Worm (Caenorhabditis elegans) whole organism, L3 larva: ENCODE results near the gene AH6.17.

Source experiments
- ZK546.5 ChIP-seq: sonication (generic microtip); optimal IDR thresholded peaks from 2 replicates; lab custom pipeline; 2017; ENCODE audit warnings: missing biosample characterization, missing genetic modification characterization
- aly-2 ChIP-seq: fragments of 150-350 bp; optimal IDR thresholded peaks from 2 replicates; lab custom pipeline; 2014; ENCODE audit warnings: missing biosample characterization, missing genetic modification characterization
- ceh-9 ChIP-seq: sonication (generic microtip); optimal IDR thresholded peaks from 2 replicates; lab custom pipeline; 2018; ENCODE audit warnings: missing biosample characterization, missing genetic modification characterization
- daf-12 ChIP-seq: fragments of 150-350 bp; optimal IDR thresholded peaks from 2 replicates; lab custom pipeline; 2014; ENCODE audit warnings: missing biosample characterization, missing genetic modification reagents, missing genetic modification characterization
- egl-27 ChIP-seq: sonication (generic microtip); optimal IDR thresholded peaks from 4 replicates; lab custom pipeline; 2017; ENCODE audit warnings: missing biosample characterization, missing genetic modification reagents, missing genetic modification characterization
- elt-2 ChIP-seq: sonication (generic microtip); optimal IDR thresholded peaks from 2 replicates; lab custom pipeline; 2016; ENCODE audit warnings: missing genetic modification reagents, mild to moderate bottlenecking, missing genetic modification characterization, missing compliant biosample characterization
- elt-3 ChIP-seq, 3 experiments: fragments of 150-350 bp in 1 of 3; sonication (generic microtip) in 2 of 3; optimal IDR thresholded peaks; 2 replicates in 2 of 3; 4 replicates in 1 of 3; lab custom pipeline; 2014 to 2017; ENCODE audit warnings: missing biosample characterization in 3 of 3, missing genetic modification characterization in 3 of 3
- eor-1 ChIP-seq, 2 experiments: fragments of 150-350 bp; optimal IDR thresholded peaks; 2 replicates each; lab custom pipeline; 2014 to 2018; ENCODE audit warnings: missing biosample characterization in 2 of 2, missing genetic modification characterization in 2 of 2
- fkh-10 ChIP-seq: sonication (generic microtip); optimal IDR thresholded peaks from 2 replicates; lab custom pipeline; 2017; ENCODE audit warnings: missing biosample characterization, missing genetic modification reagents, missing genetic modification characterization
- fos-1 ChIP-seq: fragments of 150-350 bp; optimal IDR thresholded peaks from 2 replicates; lab custom pipeline; 2014; ENCODE audit warnings: missing biosample characterization, missing genetic modification characterization
- hmg-11 ChIP-seq: sonication (generic microtip); optimal IDR thresholded peaks from 2 replicates; lab custom pipeline; 2016; ENCODE audit warnings: missing genetic modification characterization, missing compliant biosample characterization
- lin-15B ChIP-seq: fragments of 150-350 bp; optimal IDR thresholded peaks from 2 replicates; lab custom pipeline; 2014; ENCODE audit warnings: missing biosample characterization, missing genetic modification characterization
- lin-39 ChIP-seq: fragments of 150-350 bp; optimal IDR thresholded peaks from 2 replicates; lab custom pipeline; 2018; ENCODE audit warnings: missing biosample characterization, missing genetic modification reagents, missing genetic modification characterization
- lsy-12 ChIP-seq: sonication (generic microtip); optimal IDR thresholded peaks from 2 replicates; lab custom pipeline; 2016; ENCODE audit warnings: mild to moderate bottlenecking, missing genetic modification characterization, missing compliant biosample characterization
- mml-1 ChIP-seq: fragments of 150-350 bp; sonication (generic microtip); optimal IDR thresholded peaks from 3 replicates; lab custom pipeline; 2014; ENCODE audit warnings: missing biosample characterization, missing genetic modification characterization
- nfya-1 ChIP-seq: sonication (generic microtip); optimal IDR thresholded peaks from 2 replicates; lab custom pipeline; 2017; ENCODE audit warnings: missing genetic modification characterization, mild to moderate bottlenecking, missing compliant biosample characterization, antibody characterized with exemption, moderate library complexity; ENCODE audit not compliant: insufficient read depth
- nhr-11 ChIP-seq: fragments of 150-350 bp; optimal IDR thresholded peaks from 2 replicates; lab custom pipeline; 2014; ENCODE audit warnings: missing biosample characterization, missing genetic modification characterization
- nhr-12 ChIP-seq: fragments of 150-350 bp; optimal IDR thresholded peaks from 2 replicates; lab custom pipeline; 2014; ENCODE audit warnings: missing biosample characterization, missing genetic modification characterization
- nhr-23 ChIP-seq: fragments of 150-350 bp; optimal IDR thresholded peaks from 2 replicates; lab custom pipeline; 2014; ENCODE audit warnings: missing biosample characterization, missing genetic modification reagents, missing genetic modification characterization
- nhr-237 ChIP-seq: fragments of 150-350 bp; optimal IDR thresholded peaks from 2 replicates; lab custom pipeline; 2014; ENCODE audit warnings: missing biosample characterization, missing genetic modification characterization
- nhr-25 ChIP-seq: sonication (generic microtip); optimal IDR thresholded peaks from 2 replicates; lab custom pipeline; 2017; ENCODE audit warnings: missing biosample characterization, missing genetic modification characterization
- nhr-28 ChIP-seq: fragments of 150-350 bp; optimal IDR thresholded peaks from 2 replicates; lab custom pipeline; 2014; ENCODE audit warnings: missing biosample characterization, missing genetic modification characterization
- nhr-43 ChIP-seq: sonication (generic microtip); optimal IDR thresholded peaks from 2 replicates; lab custom pipeline; 2016; ENCODE audit warnings: mild to moderate bottlenecking, missing genetic modification characterization, missing compliant biosample characterization; ENCODE audit not compliant: poor library complexity, severe bottlenecking
- pha-4 ChIP-seq: fragments of 150-350 bp; optimal IDR thresholded peaks from 2 replicates; lab custom pipeline; 2014; ENCODE audit warnings: missing biosample characterization, missing genetic modification reagents, missing genetic modification characterization
- pqm-1 ChIP-seq: fragments of 150-350 bp; optimal IDR thresholded peaks from 2 replicates; lab custom pipeline; 2017; ENCODE audit warnings: missing biosample characterization, missing genetic modification characterization, inconsistent platforms
- skn-1 ChIP-seq: fragments of 150-350 bp; optimal IDR thresholded peaks from 2 replicates; lab custom pipeline; 2014; ENCODE audit warnings: missing biosample characterization, missing genetic modification characterization
- snpc-4 ChIP-seq: fragments of 150-350 bp; optimal IDR thresholded peaks from 2 replicates; lab custom pipeline; 2014; ENCODE audit warnings: missing biosample characterization, missing genetic modification characterization
- unc-62 ChIP-seq: fragments of 150-350 bp; sonication (generic microtip); optimal IDR thresholded peaks from 4 replicates; lab custom pipeline; 2014; ENCODE audit warnings: missing biosample characterization, missing genetic modification reagents, missing genetic modification characterization
- zag-1 ChIP-seq: fragments of 150-350 bp; optimal IDR thresholded peaks from 2 replicates; lab custom pipeline; 2014; ENCODE audit warnings: missing biosample characterization, missing genetic modification characterization
- ztf-11 ChIP-seq: fragments of 150-350 bp; optimal IDR thresholded peaks from 2 replicates; lab custom pipeline; 2014; ENCODE audit warnings: missing biosample characterization, missing genetic modification characterization

AH6.17 gene

DNA sequence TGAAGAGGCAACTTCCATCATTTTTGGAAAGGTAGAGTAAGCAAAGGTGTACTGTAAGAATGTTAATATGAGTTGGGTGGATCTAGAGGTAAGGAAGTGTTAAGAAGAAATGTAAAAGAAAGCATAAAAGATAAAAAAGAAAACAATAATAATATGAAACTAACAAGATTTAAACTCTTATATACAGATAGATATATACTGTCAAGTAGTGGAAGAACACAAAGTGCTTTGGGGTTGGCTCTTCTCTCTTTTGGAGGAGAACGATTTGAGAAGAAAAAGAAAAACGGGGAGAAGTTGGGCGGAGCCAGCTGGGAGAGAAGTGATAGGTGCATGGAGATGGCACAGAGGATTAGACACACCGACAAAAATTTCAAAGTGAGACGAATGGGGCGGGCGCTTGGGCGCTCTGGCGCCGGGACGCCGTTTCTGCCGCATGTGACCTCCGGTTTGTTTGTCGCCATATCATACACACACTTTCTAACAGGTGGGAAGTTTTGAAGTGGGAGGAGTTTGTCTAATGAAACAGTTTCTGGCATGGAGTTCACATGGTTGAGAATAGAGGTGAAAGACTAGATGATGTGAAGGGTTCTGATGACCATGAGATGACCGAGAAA is 35.5 kb upstream of the AH6.17 start, which contains the start of gene T19H5.4 (continued):
- TF ChIP-seq skn-1 (tag; lab: Kevin White, UChicago) (no peak), nhr-11 (no peak), nhr-12 (tag; lab: Kevin White, UChicago) (no peak), daf-12 (tag; lab: Kevin White, UChicago) (no peak), elt-3 (tag; optimal IDR thresholded peaks at IDR 0.05; lab: Kevin White, UChicago) (peak in 1 of 3 experiments; percentile 39), aly-2 (tag; lab: Kevin White, UChicago) (no peak), zag-1 (no peak)

DNA sequence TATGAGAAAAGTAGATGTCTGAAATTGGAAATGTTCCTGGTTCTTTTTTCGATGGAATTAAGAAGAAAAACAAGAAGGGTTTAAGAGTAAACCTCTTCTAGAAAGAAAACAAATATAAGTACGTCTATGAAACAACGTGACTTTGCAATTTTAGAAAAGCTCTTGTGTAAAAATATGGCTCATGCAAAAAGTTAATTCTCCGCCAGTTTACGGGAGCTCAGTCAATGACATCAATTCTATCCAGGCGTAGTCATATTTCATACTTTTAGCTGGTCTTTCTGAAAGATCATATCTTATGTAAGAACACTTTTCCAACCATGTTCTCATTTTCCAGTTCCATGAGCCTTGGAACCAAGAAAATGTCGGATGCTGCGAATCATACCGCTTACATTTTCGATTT is 33.0 kb upstream of the AH6.17 start:
- TF ChIP-seq pha-4 (tag; lab: Kevin White, UChicago) (no peak), fkh-10 (GFP tag; lab: Kevin White, UChicago) (no peak), fos-1 (tag; lab: Kevin White, UChicago) (no peak), eor-1 (tag; optimal IDR thresholded peaks at IDR 0.05; lab: Kevin White, UChicago) (no peak), pqm-1 (no peak), nhr-23 (tag; lab: Kevin White, UChicago) (no peak), daf-12 (tag; lab: Kevin White, UChicago) (no peak), ZK546.5 (tag; lab: Kevin White, UChicago) (no peak), ztf-11 (no peak), lsy-12 (no peak), unc-62 (GFP tag; lab: Kevin White, UChicago) (no peak), lin-15B (tag; lab: Kevin White, UChicago) (no peak)

DNA sequence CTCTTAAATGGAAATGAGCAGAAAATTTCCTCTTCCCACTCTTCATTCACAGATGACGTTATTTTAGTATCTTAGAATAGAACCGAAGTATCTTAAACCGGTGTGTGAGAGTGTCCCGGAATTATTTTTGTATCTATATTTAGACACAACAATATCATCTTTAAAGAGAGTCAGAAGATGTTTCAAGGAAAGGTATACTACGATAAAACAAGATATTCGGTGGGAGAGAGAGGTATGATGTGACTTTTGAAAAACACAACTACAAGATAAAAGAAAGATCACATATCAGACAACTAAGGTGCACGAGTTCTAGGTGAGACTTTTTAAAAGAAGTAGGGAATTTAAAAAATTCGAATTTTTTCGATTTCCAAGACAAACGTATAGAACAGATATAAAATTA is 32.4 kb upstream of the AH6.17 start:
- TF ChIP-seq snpc-4 (tag; lab: Kevin White, UChicago): no peak
- no peak for TF ChIP-seq ceh-9 (tag; lab: Kevin White, UChicago)
- no peak for TF ChIP-seq lsy-12
- TF ChIP-seq pha-4 (tag; lab: Kevin White, UChicago): no peak
- peak; percentile 33 for TF ChIP-seq nhr-43
- no peak for TF ChIP-seq lin-39 (tag; lab: Kevin White, UChicago)

DNA sequence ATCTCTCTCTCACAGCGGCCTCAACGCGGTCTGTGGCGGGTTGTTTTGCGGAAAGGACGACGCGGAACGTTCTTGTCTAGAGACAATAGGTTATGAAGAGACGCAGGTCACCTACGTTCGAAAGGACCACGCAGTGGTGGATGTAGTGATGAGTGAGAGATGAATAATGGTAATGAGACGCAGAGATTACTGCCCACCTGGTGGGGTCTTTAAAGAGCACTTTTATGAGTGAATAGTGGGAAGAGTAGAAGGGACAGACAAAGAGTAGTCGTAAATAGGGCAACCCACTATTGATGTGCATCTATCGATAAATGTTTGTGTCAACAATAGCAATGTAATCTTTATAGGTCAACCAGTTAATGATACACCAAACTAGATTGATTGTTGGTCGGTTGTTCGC is 31.9 kb upstream of the AH6.17 start:
- TF ChIP-seq hmg-11 (tag; lab: Kevin White, UChicago): peak; percentile 19
- peak; percentile 8 for TF ChIP-seq lin-39 (tag; lab: Kevin White, UChicago)
- TF ChIP-seq pha-4 (tag; lab: Kevin White, UChicago): peak; percentile 40
- no peak for TF ChIP-seq nhr-237 (tag; lab: Kevin White, UChicago)
- TF ChIP-seq egl-27: no peak

DNA sequence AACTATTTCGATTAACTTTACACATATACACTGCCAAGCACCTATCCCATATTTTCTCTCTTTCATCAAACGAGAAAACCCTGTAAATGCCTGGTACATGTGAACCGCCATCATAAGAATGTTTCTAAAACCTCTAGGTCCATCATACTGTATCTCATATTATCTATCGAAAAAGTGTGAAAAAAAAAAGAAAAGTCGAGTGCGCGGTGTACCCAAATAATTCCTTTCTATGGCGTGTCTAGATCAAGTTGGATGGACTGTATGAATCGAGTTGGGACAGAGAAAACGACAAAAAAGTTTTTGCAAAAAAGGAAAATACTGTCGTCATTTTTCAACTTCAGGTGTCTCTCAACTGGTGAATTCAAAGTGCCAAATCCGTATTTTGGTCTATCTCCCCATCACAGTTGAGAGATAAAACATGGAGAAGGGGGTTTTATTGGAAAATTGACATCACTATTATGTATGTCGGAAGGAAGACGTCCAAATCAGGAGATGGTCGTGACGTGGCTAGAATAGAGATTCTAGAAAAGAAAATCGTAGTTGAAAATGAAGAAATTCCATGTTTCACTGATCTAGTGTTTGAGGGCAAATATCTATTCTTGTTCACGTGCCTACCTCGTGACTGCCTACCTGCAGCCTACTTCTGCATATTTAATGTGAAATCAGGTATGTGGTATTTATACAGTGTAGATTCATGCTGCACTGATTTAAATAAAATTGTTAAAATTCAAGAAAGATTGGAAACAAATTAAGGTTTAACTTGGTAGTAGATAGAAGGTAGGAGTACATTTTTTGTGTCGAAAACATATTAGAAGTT is 29.5 kb upstream of the AH6.17 start:
- TF ChIP-seq nhr-43 (peak; percentile 42), mml-1 (tag; lab: Kevin White, UChicago) (peak; percentile 24), nhr-25 (tag; lab: Kevin White, UChicago) (no peak)

DNA sequence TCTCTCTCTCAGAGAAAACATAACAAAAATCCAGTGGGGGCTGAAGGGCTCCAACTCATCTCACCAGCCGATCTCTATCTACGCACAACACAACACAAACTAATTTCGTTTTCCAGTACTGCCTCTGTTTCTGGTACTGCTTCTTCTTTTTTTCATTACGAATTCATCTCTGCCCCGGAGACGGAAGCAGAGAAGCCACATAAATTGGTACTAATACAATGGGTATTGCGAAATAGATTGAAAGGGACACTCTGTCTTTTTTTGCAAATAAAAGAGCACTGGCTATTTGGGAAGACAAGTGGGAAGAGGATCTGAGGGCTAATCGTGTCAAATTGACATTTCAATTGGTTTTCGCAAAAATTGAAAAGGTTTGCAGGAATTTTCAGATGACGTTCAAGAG is 25.7 kb upstream of the AH6.17 start:
- TF ChIP-seq nfya-1 (tag; lab: Kevin White, UChicago) (peak; percentile 27), nhr-12 (tag; lab: Kevin White, UChicago) (no peak), nhr-28 (tag; lab: Kevin White, UChicago) (no peak)
- TF ChIP-seq, all 47 proteins: peak for 1

DNA sequence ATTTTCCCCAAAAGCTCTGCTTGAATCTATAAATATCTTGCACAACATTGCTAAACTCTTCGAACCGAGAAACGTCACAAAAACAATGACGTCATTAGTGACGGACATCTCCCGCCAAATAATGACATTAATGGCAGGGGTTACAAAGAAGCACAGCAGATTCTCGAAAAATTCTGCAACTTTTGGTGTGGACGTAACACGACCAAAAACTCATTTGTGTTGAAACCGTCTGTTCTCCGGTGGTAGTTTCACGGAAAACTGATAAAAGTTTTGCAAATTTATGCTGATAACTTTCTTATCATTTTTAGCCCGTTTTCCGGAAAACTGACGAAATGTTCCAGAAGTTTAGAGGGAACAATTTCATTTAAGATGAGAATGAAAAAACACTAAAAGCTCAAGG is 24.4 kb upstream of the AH6.17 start:
- TF ChIP-seq elt-2 (tag; lab: Kevin White, UChicago): peak; percentile 79
- TF ChIP-seq nhr-25 (tag; lab: Kevin White, UChicago): no peak
- peak; percentile 42 for TF ChIP-seq pqm-1
- no peak for TF ChIP-seq nfya-1 (tag; lab: Kevin White, UChicago)
